Worm (Caenorhabditis elegans) whole organism, L3 larva: ENCODE measurements around the gene nhr-173.

Experiments
- ZK546.5 ChIP-seq: sonication (generic microtip); optimal IDR thresholded peaks from 2 replicates; lab custom pipeline; 2017; ENCODE audit warnings: missing biosample characterization, missing genetic modification characterization
- aly-2 ChIP-seq: fragments of 150-350 bp; optimal IDR thresholded peaks from 2 replicates; lab custom pipeline; 2014; ENCODE audit warnings: missing biosample characterization, missing genetic modification characterization
- ama-1 ChIP-seq: fragments of 150-350 bp; optimal IDR thresholded peaks from 2 replicates; lab custom pipeline; 2018
- ceh-28 ChIP-seq: fragments of 150-350 bp; optimal IDR thresholded peaks from 2 replicates; lab custom pipeline; 2014; ENCODE audit warnings: missing biosample characterization, missing genetic modification reagents, missing genetic modification characterization
- fos-1 ChIP-seq: fragments of 150-350 bp; optimal IDR thresholded peaks from 2 replicates; lab custom pipeline; 2014; ENCODE audit warnings: missing biosample characterization, missing genetic modification characterization
- nfya-1 ChIP-seq: sonication (generic microtip); optimal IDR thresholded peaks from 2 replicates; lab custom pipeline; 2017; ENCODE audit warnings: missing genetic modification characterization, mild to moderate bottlenecking, missing compliant biosample characterization, antibody characterized with exemption, moderate library complexity; ENCODE audit not compliant: insufficient read depth
- nhr-12 ChIP-seq: fragments of 150-350 bp; optimal IDR thresholded peaks from 2 replicates; lab custom pipeline; 2014; ENCODE audit warnings: missing biosample characterization, missing genetic modification characterization
- nhr-237 ChIP-seq: fragments of 150-350 bp; optimal IDR thresholded peaks from 2 replicates; lab custom pipeline; 2014; ENCODE audit warnings: missing biosample characterization, missing genetic modification characterization
- nhr-76 ChIP-seq: fragments of 150-350 bp; sonication (generic microtip); optimal IDR thresholded peaks from 5 replicates; lab custom pipeline; 2014; ENCODE audit warnings: missing biosample characterization, missing genetic modification characterization
- nhr-77 ChIP-seq: fragments of 150-350 bp; optimal IDR thresholded peaks from 2 replicates; lab custom pipeline; 2014; ENCODE audit warnings: missing biosample characterization, missing genetic modification characterization
- pha-4 ChIP-seq: fragments of 150-350 bp; optimal IDR thresholded peaks from 2 replicates; lab custom pipeline; 2014; ENCODE audit warnings: missing biosample characterization, missing genetic modification reagents, missing genetic modification characterization
- pqm-1 ChIP-seq: fragments of 150-350 bp; optimal IDR thresholded peaks from 2 replicates; lab custom pipeline; 2017; ENCODE audit warnings: missing biosample characterization, missing genetic modification characterization, inconsistent platforms
- unc-62 ChIP-seq: fragments of 150-350 bp; sonication (generic microtip); optimal IDR thresholded peaks from 4 replicates; lab custom pipeline; 2014; ENCODE audit warnings: missing biosample characterization, missing genetic modification reagents, missing genetic modification characterization
- ztf-4 ChIP-seq: fragments of 150-350 bp; optimal IDR thresholded peaks from 2 replicates; lab custom pipeline; 2014; ENCODE audit warnings: missing biosample characterization, missing genetic modification characterization

DNA sequence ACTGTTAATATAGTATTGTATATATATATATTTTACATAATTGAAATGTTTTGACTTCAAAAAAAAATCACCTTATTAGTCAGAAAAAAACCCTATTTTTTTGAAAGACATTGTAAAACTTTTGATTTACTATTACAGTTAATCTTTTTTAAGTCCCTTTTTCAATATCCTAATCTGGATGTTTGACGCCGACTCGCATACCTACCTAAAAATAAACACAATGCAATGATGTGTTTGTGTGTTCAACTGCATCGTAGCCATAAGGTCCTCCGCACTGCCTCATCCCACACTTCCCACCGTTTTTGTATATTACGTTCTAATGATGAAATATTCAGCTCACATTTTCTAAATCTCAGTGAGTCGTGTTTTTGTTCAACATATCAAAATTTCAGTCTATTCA is 38.0 kb downstream of the nhr-173 start, which contains the start of gene F38B6.3:
- TF ChIP-seq ztf-4 = no peak
- TF ChIP-seq nhr-76 (tag; lab: Kevin White, UChicago) = no peak
- no peak for TF ChIP-seq ZK546.5 (tag; lab: Kevin White, UChicago)
- TF ChIP-seq pha-4 (tag; lab: Kevin White, UChicago) = no peak
- TF ChIP-seq nhr-12 (tag; lab: Kevin White, UChicago) = no peak
- no peak for TF ChIP-seq ceh-28 (tag; lab: Kevin White, UChicago)
- TF ChIP-seq nfya-1 (tag; lab: Kevin White, UChicago) = no peak
- TF ChIP-seq nhr-237 (tag; lab: Kevin White, UChicago) = no peak
- no peak for TF ChIP-seq pqm-1
- TF ChIP-seq unc-62 (GFP tag; lab: Kevin White, UChicago) = no peak
- TF ChIP-seq ama-1 (lab: Kevin White, UChicago) = no peak
- TF ChIP-seq nhr-77 (tag; lab: Kevin White, UChicago) = no peak
- no peak for TF ChIP-seq fos-1 (tag; lab: Kevin White, UChicago)
- TF ChIP-seq aly-2 (tag; lab: Kevin White, UChicago) = no peak
